Worm (Caenorhabditis elegans) whole organism, early embryonic: ENCODE measurements around the gene T27E4.5.

Source experiments
- aly-1 ChIP-seq: sonication (generic microtip); optimal IDR thresholded peaks from 2 replicates; lab custom pipeline; 2016; ENCODE audit warnings: missing genetic modification characterization, missing compliant biosample characterization
- ama-1 ChIP-seq: fragments of 150-350 bp; optimal IDR thresholded peaks from 2 replicates; lab custom pipeline; 2014
- ets-7 ChIP-seq: sonication (generic microtip); optimal IDR thresholded peaks from 2 replicates; lab custom pipeline; 2016; ENCODE audit warnings: missing genotype, missing genetic modification characterization, missing compliant biosample characterization
- hmg-4 ChIP-seq: fragments of 200-800 bp; sonication (Bioruptor generic); optimal IDR thresholded peaks from 2 replicates; lab custom pipeline; 2018; ENCODE audit warnings: mild to moderate bottlenecking, missing genetic modification characterization, missing compliant biosample characterization
- hnd-1 ChIP-seq: sonication (generic microtip); optimal IDR thresholded peaks from 2 replicates; lab custom pipeline; 2016; ENCODE audit warnings: missing genetic modification characterization, missing compliant biosample characterization
- pes-1 ChIP-seq: fragments of 200-800 bp; sonication (Bioruptor generic); IDR thresholded peaks from 2 replicates; pipeline ENCODE4 v1.3.6; 2022; ENCODE audit warnings: missing genetic modification reagents, missing genetic modification characterization, missing compliant biosample characterization
- scrt-1 ChIP-seq: fragments of 200-800 bp; sonication (Bioruptor generic); IDR thresholded peaks from 2 replicates; pipeline ENCODE4 v1.3.6; 2022; ENCODE audit warnings: missing genetic modification characterization, missing compliant biosample characterization
- sea-1 ChIP-seq: fragments of 200-800 bp; sonication (Bioruptor generic); conservative IDR thresholded peaks from 2 replicates; pipeline ENCODE4 v1.3.6; 2022; ENCODE audit warnings: missing genetic modification characterization, missing compliant biosample characterization
- tbx-37 ChIP-seq: fragments of 200-800 bp; sonication (Bioruptor generic); conservative IDR thresholded peaks from 2 replicates; pipeline ENCODE4 v1.3.6; 2022; ENCODE audit warnings: missing genetic modification reagents, missing genetic modification characterization, missing compliant biosample characterization

ce11 chrV:9078067-9078581, 8.5 kb upstream of the T27E4.5 start:
- no peak for TF ChIP-seq tbx-37 (GFP tag; lab: Robert Waterston, UW)
- no peak for TF ChIP-seq hmg-4
- no peak for TF ChIP-seq ama-1 (lab: Kevin White, UChicago)
- TF ChIP-seq ets-7 (tag; lab: Kevin White, UChicago): no peak
- no peak for TF ChIP-seq sea-1 (GFP tag; lab: Robert Waterston, UW)
- TF ChIP-seq scrt-1 (GFP tag; lab: Robert Waterston, UW): no peak
- TF ChIP-seq aly-1 (tag; lab: Kevin White, UChicago): no peak
- no peak for TF ChIP-seq hnd-1 (tag; lab: Kevin White, UChicago)
- no peak for TF ChIP-seq pes-1 (GFP tag; lab: Robert Waterston, UW)
